Fruit fly (Drosophila melanogaster) whole organism, wandering third instar larva: ENCODE data around the gene CG13365.

Experiments
- Abd-B ChIP-seq: fragments of >200 bp; optimal IDR thresholded peaks from 2 replicates; lab custom pipeline; 2017; ENCODE audit warnings: missing biosample characterization, missing genetic modification characterization
- N ChIP-seq: fragments of >200 bp; optimal IDR thresholded peaks from 2 replicates; lab custom pipeline; 2018; ENCODE audit warnings: missing biosample characterization, missing external identifiers, missing genetic modification characterization
- foxo ChIP-seq, 2 experiments: fragments of 200-800 bp; sonication (Bioruptor generic); optimal IDR thresholded peaks; 2 replicates in 1 of 2; 3 replicates in 1 of 2; lab custom pipeline; 2016 to 2017; ENCODE audit warnings: missing biosample characterization in 2 of 2, missing genetic modification characterization in 2 of 2

Gene CG13365

dm6 chrX:580635-581034, 40.4 kb downstream of the CG13365 start:
- TF ChIP-seq N (GFP tag; lab: Kevin White, UChicago) (no peak), foxo (GFP tag; optimal IDR thresholded peaks at IDR 0.05; lab: Kevin White, UChicago) (no peak), Abd-B (GFP tag; lab: Kevin White, UChicago) (no peak)
